Fruit fly (Drosophila melanogaster) whole organism, embryonic: ENCODE results near the gene Zw.

Experiments used
- BEAF-32 ChIP-seq: fragments of 200-800 bp; sonication (Bioruptor generic); optimal IDR thresholded peaks from 3 replicates; lab custom pipeline; 2017; ENCODE audit warnings: missing biosample characterization, missing genetic modification characterization, mild to moderate bottlenecking, moderate library complexity, missing genetic modification reagents
- Blimp-1 ChIP-seq: fragments of 200-800 bp; sonication (Bioruptor generic); optimal IDR thresholded peaks from 3 replicates; lab custom pipeline; 2018; ENCODE audit warnings: missing biosample characterization, missing genetic modification characterization, mild to moderate bottlenecking, moderate library complexity, missing genetic modification reagents
- CG10209 ChIP-seq: fragments of 200-800 bp; sonication (Bioruptor generic); optimal IDR thresholded peaks from 3 replicates; lab custom pipeline; 2017; ENCODE audit warnings: missing biosample characterization, mild to moderate bottlenecking, missing genetic modification characterization, missing genetic modification reagents
- CG10321 ChIP-seq: fragments of 200-800 bp; sonication (Bioruptor generic); IDR thresholded peaks from 2 replicates; pipeline ENCODE4 v1.3.6; 2022; ENCODE audit warnings: missing biosample characterization, missing genetic modification characterization
- CG10979 ChIP-seq: fragments of 200-800 bp; sonication (Bioruptor generic); optimal IDR thresholded peaks from 2 replicates; lab custom pipeline; 2018; ENCODE audit warnings: missing biosample characterization, mild to moderate bottlenecking, missing genetic modification characterization, moderate library complexity
- CG11456 ChIP-seq: fragments of 200-800 bp; sonication (Bioruptor generic); IDR thresholded peaks from 3 replicates; pipeline ENCODE4 v1.3.6; 2022; ENCODE audit warnings: missing biosample characterization, missing genetic modification characterization
- CG12659 ChIP-seq: fragments of 200-800 bp; sonication (Bioruptor generic); optimal IDR thresholded peaks from 3 replicates; lab custom pipeline; 2017; ENCODE audit warnings: mild to moderate bottlenecking, missing biosample characterization, missing genetic modification reagents, missing genetic modification characterization
- CG13424 ChIP-seq: fragments of 200-800 bp; sonication (Bioruptor generic); optimal IDR thresholded peaks from 2 replicates; lab custom pipeline; 2019; ENCODE audit warnings: missing biosample characterization, mild to moderate bottlenecking, missing genetic modification characterization, moderate library complexity
- CG13775 ChIP-seq: fragments of 200-800 bp; sonication (Bioruptor generic); optimal IDR thresholded peaks from 3 replicates; lab custom pipeline; 2017; ENCODE audit warnings: missing biosample characterization, mild to moderate bottlenecking, missing genetic modification characterization
- CG14710 ChIP-seq: fragments of 200-800 bp; sonication (Bioruptor generic); optimal IDR thresholded peaks from 3 replicates; lab custom pipeline; 2019; ENCODE audit warnings: missing biosample characterization, mild to moderate bottlenecking, missing genetic modification characterization, moderate library complexity
- CG14860 ChIP-seq: fragments of 200-800 bp; sonication (Bioruptor generic); IDR thresholded peaks from 3 replicates; pipeline ENCODE4 v1.3.6; 2022; ENCODE audit warnings: missing biosample characterization, missing genetic modification characterization; ENCODE audit not compliant: partially characterized antibody
- CG15514 ChIP-seq: fragments of 200-800 bp; sonication (Bioruptor generic); optimal IDR thresholded peaks from 3 replicates; lab custom pipeline; 2017; ENCODE audit warnings: missing biosample characterization, missing genetic modification characterization, mild to moderate bottlenecking, moderate library complexity, missing genetic modification reagents
- CG1603 ChIP-seq: fragments of 200-800 bp; sonication (Bioruptor generic); optimal IDR thresholded peaks from 2 replicates; lab custom pipeline; 2019; ENCODE audit warnings: missing biosample characterization, mild to moderate bottlenecking, missing genetic modification characterization, moderate library complexity
- CG16813 ChIP-seq: fragments of 200-800 bp; sonication (Bioruptor generic); IDR thresholded peaks from 3 replicates; pipeline ENCODE4 v1.3.6; 2022; ENCODE audit warnings: missing biosample characterization, missing genetic modification characterization; ENCODE audit not compliant: partially characterized antibody
- CG17829 ChIP-seq: fragments of 200-800 bp; optimal IDR thresholded peaks from 2 replicates; lab custom pipeline; 2019; ENCODE audit warnings: missing biosample characterization, mild to moderate bottlenecking, missing genetic modification characterization, moderate library complexity
- CG30403 ChIP-seq: fragments of 200-800 bp; sonication (Bioruptor generic); optimal IDR thresholded peaks from 3 replicates; lab custom pipeline; 2016; ENCODE audit warnings: missing biosample characterization, missing genetic modification characterization
- CG5245 ChIP-seq: fragments of 200-800 bp; sonication (Bioruptor generic); optimal IDR thresholded peaks from 3 replicates; lab custom pipeline; 2016; ENCODE audit warnings: missing biosample characterization, missing genetic modification characterization
- CG6272 ChIP-seq: fragments of 200-800 bp; sonication (Bioruptor generic); IDR thresholded peaks from 2 replicates; pipeline ENCODE4 v1.3.6; 2022; ENCODE audit warnings: missing biosample characterization, missing genetic modification characterization
- CG7963 ChIP-seq: fragments of 200-800 bp; sonication (Bioruptor generic); IDR thresholded peaks from 3 replicates; pipeline ENCODE4 v1.3.6; 2022; ENCODE audit warnings: missing biosample characterization, missing genetic modification characterization; ENCODE audit not compliant: partially characterized antibody
- CG8290 ChIP-seq, 3 experiments: fragments of 200-800 bp; sonication (Bioruptor generic); optimal IDR thresholded peaks; 2 replicates each; lab custom pipeline; 2016 to 2019; ENCODE audit warnings: missing biosample characterization in 3 of 3, missing genetic modification characterization in 3 of 3, mild to moderate bottlenecking in 2 of 3, moderate library complexity in 1 of 3
- CG9727 ChIP-seq: fragments of 200-800 bp; sonication (Bioruptor generic); optimal IDR thresholded peaks from 3 replicates; lab custom pipeline; 2017; ENCODE audit warnings: missing biosample characterization, mild to moderate bottlenecking, missing genetic modification characterization
- Dfd ChIP-seq, 2 experiments: fragments of >200 bp; optimal IDR thresholded peaks; 2 replicates each; lab custom pipeline; 2017; ENCODE audit warnings: missing biosample characterization in 2 of 2, missing genetic modification characterization in 2 of 2
- E2f2 ChIP-seq: fragments of 200-800 bp; sonication (Bioruptor generic); IDR thresholded peaks from 2 replicates; pipeline ENCODE4 v1.3.6; 2022; ENCODE audit warnings: missing biosample characterization, missing genetic modification characterization
- Fer3 ChIP-seq: fragments of 200-800 bp; sonication (Bioruptor generic); optimal IDR thresholded peaks from 2 replicates; lab custom pipeline; 2018; ENCODE audit warnings: missing biosample characterization, mild to moderate bottlenecking, missing genetic modification characterization, moderate library complexity
- GATAe ChIP-seq: fragments of 200-800 bp; sonication (Bioruptor generic); conservative IDR thresholded peaks from 2 replicates; pipeline ENCODE4 v1.3.6; 2022; ENCODE audit warnings: missing biosample characterization, missing genetic modification characterization
- HmgZ ChIP-seq: fragments of 200-800 bp; sonication (Bioruptor generic); optimal IDR thresholded peaks from 2 replicates; lab custom pipeline; 2018; ENCODE audit warnings: missing biosample characterization, mild to moderate bottlenecking, missing genetic modification characterization
- MBD-R2 ChIP-seq: fragments of 200-800 bp; sonication (Bioruptor generic); IDR thresholded peaks from 2 replicates; pipeline ENCODE4 v1.3.6; 2022; ENCODE audit warnings: missing biosample characterization, missing genetic modification characterization
- Meics ChIP-seq: fragments of 200-800 bp; sonication (Bioruptor generic); optimal IDR thresholded peaks from 2 replicates; lab custom pipeline; 2017; ENCODE audit warnings: missing biosample characterization, mild to moderate bottlenecking, missing genetic modification characterization
- Myb ChIP-seq: fragments of 200-800 bp; sonication (Bioruptor generic); optimal IDR thresholded peaks from 2 replicates; lab custom pipeline; 2016; ENCODE audit warnings: missing biosample characterization, missing genetic modification characterization
- Opbp ChIP-seq: fragments of 200-800 bp; sonication (Bioruptor generic); IDR thresholded peaks from 3 replicates; pipeline ENCODE4 v1.3.6; 2022; ENCODE audit warnings: missing biosample characterization, missing genetic modification characterization; ENCODE audit not compliant: partially characterized antibody
- Pdp1 ChIP-seq, 2 experiments: fragments of 200-800 bp; sonication (Bioruptor generic); optimal IDR thresholded peaks; 3 replicates each; lab custom pipeline; 2016; ENCODE audit warnings: missing biosample characterization in 2 of 2, missing genetic modification characterization in 2 of 2, mild to moderate bottlenecking in 1 of 2, moderate library complexity in 1 of 2
- Poxn ChIP-seq: fragments of 200-800 bp; sonication (Bioruptor generic); IDR thresholded peaks from 2 replicates; pipeline ENCODE4 v1.3.6; 2022; ENCODE audit warnings: missing biosample characterization, missing genetic modification characterization
- Ssrp ChIP-seq: fragments of 200-800 bp; sonication (Bioruptor generic); optimal IDR thresholded peaks from 2 replicates; lab custom pipeline; 2018; ENCODE audit warnings: missing biosample characterization, mild to moderate bottlenecking, missing genetic modification characterization, moderate library complexity
- Xbp1 ChIP-seq: fragments of 200-800 bp; sonication (Bioruptor generic); optimal IDR thresholded peaks from 3 replicates; lab custom pipeline; 2016; ENCODE audit warnings: missing biosample characterization, mild to moderate bottlenecking, missing genetic modification characterization
- bab2 ChIP-seq: fragments of 200-800 bp; sonication (Bioruptor generic); optimal IDR thresholded peaks from 2 replicates; lab custom pipeline; 2016; ENCODE audit warnings: missing biosample characterization, missing genetic modification characterization
- bbx ChIP-seq: fragments of 200-800 bp; sonication (Bioruptor generic); IDR thresholded peaks from 2 replicates; pipeline ENCODE4 v1.3.6; 2022; ENCODE audit warnings: missing biosample characterization, missing genetic modification characterization; ENCODE audit not compliant: partially characterized antibody
- chif ChIP-seq, 2 experiments: fragments of 200-800 bp; sonication (Bioruptor generic); optimal IDR thresholded peaks; 3 replicates each; lab custom pipeline; 2016; ENCODE audit warnings: missing biosample characterization in 2 of 2, missing genetic modification characterization in 2 of 2
- danr ChIP-seq: fragments of 200-800 bp; sonication (Bioruptor generic); IDR thresholded peaks from 2 replicates; pipeline ENCODE4 v1.3.6; 2022; ENCODE audit warnings: missing biosample characterization, missing genetic modification characterization
- dmrt11E ChIP-seq: fragments of 200-800 bp; sonication (Bioruptor generic); optimal IDR thresholded peaks from 3 replicates; lab custom pipeline; 2018; ENCODE audit warnings: missing biosample characterization, mild to moderate bottlenecking, missing genetic modification characterization, moderate library complexity
- gfzf ChIP-seq: fragments of 200-800 bp; sonication (Bioruptor generic); optimal IDR thresholded peaks from 2 replicates; lab custom pipeline; 2016; ENCODE audit warnings: missing biosample characterization, mild to moderate bottlenecking, missing genetic modification characterization, moderate library complexity
- ind ChIP-seq: fragments of 200-800 bp; sonication (Bioruptor generic); optimal IDR thresholded peaks from 3 replicates; lab custom pipeline; 2016; ENCODE audit warnings: missing biosample characterization, missing genetic modification characterization
- kni ChIP-seq: fragments of 200-800 bp; sonication (Bioruptor generic); optimal IDR thresholded peaks from 3 replicates; lab custom pipeline; 2017; ENCODE audit warnings: mild to moderate bottlenecking, missing biosample characterization, missing genetic modification reagents, missing genetic modification characterization
- otp ChIP-seq: fragments of 200-800 bp; sonication (Bioruptor generic); IDR thresholded peaks from 3 replicates; pipeline ENCODE4, ENCODE4 v1.3.6; 2022; ENCODE audit warnings: missing biosample characterization, missing genetic modification characterization
- rib ChIP-seq: fragments of 200-800 bp; sonication (Bioruptor generic); IDR thresholded peaks from 2 replicates; pipeline ENCODE4 v1.3.6; 2022; ENCODE audit warnings: missing biosample characterization, missing genetic modification characterization
- sens ChIP-seq: fragments of 200-800 bp; sonication (Bioruptor generic); peaks from one replicate; lab custom pipeline; 2016; ENCODE audit warnings: missing biosample characterization, missing genetic modification characterization
- slbo ChIP-seq: fragments of 200-800 bp; sonication (Bioruptor generic); IDR thresholded peaks from 2 replicates; pipeline ENCODE4 v1.3.6; 2022; ENCODE audit warnings: missing biosample characterization, missing genetic modification characterization
- sug ChIP-seq: fragments of 200-800 bp; optimal IDR thresholded peaks from 2 replicates; lab custom pipeline; 2019; ENCODE audit warnings: missing biosample characterization, mild to moderate bottlenecking, missing genetic modification characterization, moderate library complexity
- zf30C ChIP-seq: fragments of 200-800 bp; sonication (Bioruptor generic); optimal IDR thresholded peaks from 3 replicates; lab custom pipeline; 2018; ENCODE audit warnings: missing biosample characterization, mild to moderate bottlenecking, missing genetic modification characterization

Zw gene

dm6 chrX:19645873-19646541, 21.0 kb upstream of the Zw start, which contains the start of gene Arp10 (continued):
- TF ChIP-seq CG14860 (GFP tag; lab: Robert Waterston, UW) (no peak), CG15514 (GFP tag; lab: Kevin White, UChicago) (peak; percentile 60), otp (GFP tag; lab: Robert Waterston, UW) (no peak), chif (GFP tag; optimal IDR thresholded peaks at IDR 0.05; lab: Kevin White, UChicago) (no peak), HmgZ (peak; percentile 50), gfzf (GFP tag; lab: Kevin White, UChicago) (peak; percentile 47), slbo (peak; percentile 9; the same call in 1 of the 2 replicates), CG13424 (tag; lab: Kevin White, UChicago) (peak; percentile 14), CG10979 (tag; lab: Kevin White, UChicago) (no peak), Pdp1 (GFP tag; optimal IDR thresholded peaks at IDR 0.05; lab: Kevin White, UChicago) (peak; percentile 23 to 27), rib (GFP tag; lab: Robert Waterston, UW) (no peak), CG1603 (tag; lab: Kevin White, UChicago) (peak; percentile 64), sug (tag; lab: Kevin White, UChicago) (peak; percentile 26), Meics (GFP tag; lab: Kevin White, UChicago) (peak; percentile 82), CG9727 (GFP tag; lab: Kevin White, UChicago) (peak; percentile 18), CG12659 (GFP tag; lab: Kevin White, UChicago) (peak; percentile 47), MBD-R2 (peak; percentile 73), Poxn (GFP tag; lab: Robert Waterston, UW) (no peak), CG8290 (GFP tag; optimal IDR thresholded peaks at IDR 0.05; lab: Kevin White, UChicago) (peak; percentile 42), CG8290 (tag; optimal IDR thresholded peaks at IDR 0.05; lab: Kevin White, UChicago) (no peak), CG13775 (GFP tag; lab: Kevin White, UChicago) (no peak), CG11456 (GFP tag; lab: Robert Waterston, UW) (peak; percentile 52; the same call in 1 of the 3 replicates), dmrt11E (tag; lab: Kevin White, UChicago) (peak; percentile 26), CG30403 (GFP tag; lab: Kevin White, UChicago) (peak; percentile 23), CG5245 (GFP tag; lab: Kevin White, UChicago) (no peak), Fer3 (peak; percentile 29), Ssrp (tag; lab: Kevin White, UChicago) (no peak), Blimp-1 (no peak), zf30C (GFP tag; lab: Kevin White, UChicago) (peak; percentile 58), E2f2 (peak; percentile 75), CG7963 (GFP tag; lab: Robert Waterston, UW) (no peak), CG17829 (peak; percentile 15), sens (peak; percentile 72), CG10321 (GFP tag; lab: Robert Waterston, UW) (no peak), CG10209 (GFP tag; lab: Kevin White, UChicago) (no peak), ind (GFP tag; lab: Kevin White, UChicago) (peak; percentile 0), Xbp1 (GFP tag; lab: Kevin White, UChicago) (peak; percentile 31), Myb (GFP tag; lab: Kevin White, UChicago) (peak; percentile 37), danr (GFP tag; lab: Robert Waterston, UW) (no peak), CG6272 (GFP tag; lab: Robert Waterston, UW) (no peak), kni (GFP tag; lab: Kevin White, UChicago) (no peak), GATAe (no peak), CG14710 (tag; lab: Kevin White, UChicago) (peak; percentile 54), BEAF-32 (GFP tag; lab: Kevin White, UChicago) (peak; percentile 62), Opbp (GFP tag; lab: Robert Waterston, UW) (peak; percentile 60; the same call in 1 of the 3 replicates), CG16813 (GFP tag; lab: Robert Waterston, UW) (peak; percentile 60; the same call in 2 of the 3 replicates), Dfd (GFP tag; optimal IDR thresholded peaks at IDR 0.05; lab: Kevin White, UChicago) (peak in 1 of 2 experiments; percentile 22), bbx (peak; percentile 53; the same call in 1 of the 2 replicates), bab2 (GFP tag; lab: Kevin White, UChicago) (peak; percentile 23)
